Worm (Caenorhabditis elegans) whole organism, L1 larva: Measurements from ENCODE around the gene sru-35.

Experiments
- ceh-82 ChIP-seq, 3 experiments: fragments of 150-350 bp in 1 of 3; sonication (generic microtip) in 2 of 3; optimal IDR thresholded peaks; 2 replicates each; lab custom pipeline; 2014 to 2017; ENCODE audit warnings: missing biosample characterization in 3 of 3, missing genetic modification characterization in 3 of 3
- efl-1 ChIP-seq, 4 experiments: fragments of 150-350 bp; optimal IDR thresholded peaks in 3 of 4; peaks in 1 of 4; 1 replicate in 1 of 4; 2 replicates in 3 of 4; lab custom pipeline; 2014; ENCODE audit warnings: missing biosample characterization in 2 of 4, missing genetic modification characterization in 2 of 4, missing genetic modification reagents in 2 of 4
- egl-27 ChIP-seq, 2 experiments: fragments of 150-350 bp in 1 of 2; sonication (generic microtip); optimal IDR thresholded peaks; 3 replicates each; lab custom pipeline; 2017 to 2018; ENCODE audit warnings: missing biosample characterization in 2 of 2, missing genetic modification characterization in 2 of 2, missing genetic modification reagents in 2 of 2
- hpl-2 ChIP-seq: fragments of 150-350 bp; optimal IDR thresholded peaks from 2 replicates; lab custom pipeline; 2014; ENCODE audit warnings: missing biosample characterization, missing genetic modification reagents, missing genetic modification characterization
- jun-1 ChIP-seq: fragments of 150-350 bp; optimal IDR thresholded peaks from 2 replicates; lab custom pipeline; 2014; ENCODE audit warnings: missing biosample characterization, missing genetic modification reagents, missing genetic modification characterization
- mep-1 ChIP-seq: fragments of 150-350 bp; optimal IDR thresholded peaks from 2 replicates; lab custom pipeline; 2014; ENCODE audit warnings: missing biosample characterization, missing genetic modification characterization
- nhr-28 ChIP-seq: fragments of 150-350 bp; optimal IDR thresholded peaks from 2 replicates; lab custom pipeline; 2014; ENCODE audit warnings: missing biosample characterization, missing genetic modification characterization
- pqm-1 ChIP-seq: sonication (generic microtip); optimal IDR thresholded peaks from 3 replicates; lab custom pipeline; 2017; ENCODE audit warnings: missing biosample characterization, missing genetic modification characterization
- unc-130 ChIP-seq: fragments of 150-350 bp; optimal IDR thresholded peaks from 2 replicates; lab custom pipeline; 2017; ENCODE audit warnings: missing biosample characterization, missing genetic modification characterization, inconsistent platforms

DNA sequence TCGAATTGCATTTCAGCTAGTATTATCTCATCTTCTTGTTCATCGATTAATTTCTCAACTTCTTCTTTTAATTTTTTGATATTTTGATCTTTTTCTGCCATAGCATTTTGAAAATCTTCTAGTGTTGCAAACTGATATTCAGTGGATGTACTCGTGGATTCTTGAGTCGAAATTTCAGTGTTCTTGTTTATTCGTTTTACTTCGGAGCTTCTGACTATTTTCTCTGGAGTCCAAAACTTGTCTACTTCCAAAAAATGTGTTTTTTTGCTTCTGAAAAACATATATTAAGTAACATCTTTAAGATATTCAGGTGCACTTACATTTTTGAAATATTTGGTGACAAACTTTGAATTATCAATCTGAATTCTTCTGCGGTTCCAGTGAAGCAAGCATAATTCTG, 20.5 kb downstream of the sru-35 start, which contains the start of gene F20C5.5:
- TF ChIP-seq jun-1 (tag; lab: Kevin White, UChicago) = no peak
- TF ChIP-seq nhr-28 (tag; lab: Kevin White, UChicago) = no peak
- TF ChIP-seq pqm-1 = no peak
- TF ChIP-seq unc-130 (tag; lab: Kevin White, UChicago) = no peak
- no peak for TF ChIP-seq hpl-2 (GFP tag; lab: Kevin White, UChicago)
- no peak for TF ChIP-seq ceh-82 (tag; optimal IDR thresholded peaks at IDR 0.05; lab: Kevin White, UChicago)
- no peak for TF ChIP-seq efl-1 (optimal IDR thresholded peaks at IDR 0.05; lab: Kevin White, UChicago)
- no peak for TF ChIP-seq efl-1 (GFP tag; optimal IDR thresholded peaks at IDR 0.05 in 1 of 2; lab: Kevin White, UChicago)
- TF ChIP-seq mep-1 (tag; lab: Kevin White, UChicago) = no peak
- TF ChIP-seq egl-27 (tag; optimal IDR thresholded peaks at IDR 0.05; lab: Kevin White, UChicago) = no peak
